Worm (Caenorhabditis elegans) whole organism, young adult: ENCODE measurements around the gene bath-19.

ENCODE experiments used
- B0336.3 ChIP-seq: fragments of 200-800 bp; sonication (Bioruptor generic); IDR thresholded peaks from 2 replicates; pipeline ENCODE4 v1.3.6; 2022; ENCODE audit warnings: missing genetic modification characterization, missing compliant biosample characterization
- C17E4.6 ChIP-seq: fragments of 200-800 bp; sonication (Bioruptor generic); IDR thresholded peaks from 2 replicates; pipeline ENCODE4 v1.3.6; 2022; ENCODE audit warnings: missing genetic modification reagents, missing genetic modification characterization, missing compliant biosample characterization
- D2030.7 ChIP-seq: fragments of 200-800 bp; sonication (Bioruptor generic); IDR thresholded peaks from 2 replicates; pipeline ENCODE4 v1.3.6; 2022; ENCODE audit warnings: missing genetic modification reagents, missing genetic modification characterization, missing compliant biosample characterization
- F22D6.2 ChIP-seq: sonication (generic microtip); optimal IDR thresholded peaks from 2 replicates; lab custom pipeline; 2016; ENCODE audit warnings: mild to moderate bottlenecking, missing genetic modification characterization, missing compliant biosample characterization
- F23B12.7 ChIP-seq: sonication (generic microtip); optimal IDR thresholded peaks from 2 replicates; lab custom pipeline; 2017; ENCODE audit warnings: missing genetic modification characterization, mild to moderate bottlenecking, missing compliant biosample characterization, antibody characterized with exemption, moderate library complexity; ENCODE audit not compliant: insufficient read depth
- F37B4.10 ChIP-seq: fragments of 200-800 bp; sonication (Bioruptor generic); IDR thresholded peaks from 2 replicates; pipeline ENCODE4 v1.3.6; 2022; ENCODE audit warnings: missing genetic modification characterization, missing compliant biosample characterization
- F52B5.7 ChIP-seq: sonication (generic microtip); optimal IDR thresholded peaks from 2 replicates; lab custom pipeline; 2016; ENCODE audit warnings: mild to moderate bottlenecking, missing genetic modification characterization, missing compliant biosample characterization
- F57C9.4 ChIP-seq: sonication (generic microtip); optimal IDR thresholded peaks from 2 replicates; lab custom pipeline; 2017; ENCODE audit warnings: mild to moderate bottlenecking, missing genetic modification characterization, missing compliant biosample characterization
- K11D2.4 ChIP-seq: fragments of 200-800 bp; sonication (Bioruptor generic); IDR thresholded peaks from 2 replicates; pipeline ENCODE4 v1.3.6; 2022; ENCODE audit warnings: missing genetic modification reagents, missing genetic modification characterization, missing compliant biosample characterization
- akir-1 ChIP-seq: fragments of 200-800 bp; sonication (Bioruptor generic); optimal IDR thresholded peaks from 2 replicates; lab custom pipeline; 2018; ENCODE audit warnings: mild to moderate bottlenecking, missing genetic modification characterization, moderate library complexity, missing compliant biosample characterization
- aptf-2 ChIP-seq: fragments of 200-800 bp; sonication (Bioruptor generic); conservative IDR thresholded peaks from 2 replicates; pipeline ENCODE4 v1.3.6; 2022; ENCODE audit warnings: missing genetic modification reagents, missing genetic modification characterization, missing compliant biosample characterization
- atf-7 ChIP-seq: sonication (generic microtip); optimal IDR thresholded peaks from 2 replicates; lab custom pipeline; 2017; ENCODE audit warnings: mild to moderate bottlenecking, missing genetic modification characterization, missing compliant biosample characterization
- athp-1 ChIP-seq: sonication (generic microtip); optimal IDR thresholded peaks from 2 replicates; lab custom pipeline; 2017; ENCODE audit warnings: mild to moderate bottlenecking, missing genetic modification characterization, missing compliant biosample characterization
- ceh-58 ChIP-seq: fragments of 200-800 bp; sonication (Bioruptor generic); IDR thresholded peaks from 2 replicates; pipeline ENCODE4 v1.3.6; 2022; ENCODE audit warnings: missing genetic modification characterization, missing compliant biosample characterization
- ceh-79 ChIP-seq: sonication (generic microtip); optimal IDR thresholded peaks from 2 replicates; lab custom pipeline; 2017; ENCODE audit warnings: mild to moderate bottlenecking, missing genetic modification characterization, missing compliant biosample characterization
- chd-7 ChIP-seq: sonication (generic microtip); optimal IDR thresholded peaks from 2 replicates; lab custom pipeline; 2016; ENCODE audit warnings: mild to moderate bottlenecking, missing genetic modification characterization, moderate library complexity, missing compliant biosample characterization
- die-1 ChIP-seq: sonication (generic microtip); optimal IDR thresholded peaks from 2 replicates; lab custom pipeline; 2016; ENCODE audit warnings: missing genotype, mild to moderate bottlenecking, missing genetic modification characterization, missing compliant biosample characterization
- dpff-1 ChIP-seq: sonication (generic microtip); optimal IDR thresholded peaks from 2 replicates; lab custom pipeline; 2017; ENCODE audit warnings: mild to moderate bottlenecking, missing genetic modification characterization, missing compliant biosample characterization
- hmg-1.2 ChIP-seq: fragments of 200-800 bp; sonication (Bioruptor generic); IDR thresholded peaks from 2 replicates; pipeline ENCODE4 v1.3.6; 2022; ENCODE audit warnings: missing genetic modification reagents, missing genetic modification characterization, missing compliant biosample characterization
- hmg-20 ChIP-seq: fragments of 200-800 bp; sonication (Bioruptor generic); IDR thresholded peaks from 2 replicates; pipeline ENCODE4 v1.3.6; 2022; ENCODE audit warnings: missing genetic modification reagents, missing genetic modification characterization, missing compliant biosample characterization
- let-526 ChIP-seq: fragments of 200-800 bp; sonication (Bioruptor generic); IDR thresholded peaks from 2 replicates; pipeline ENCODE4 v1.3.6; 2022; ENCODE audit warnings: missing genetic modification reagents, missing genetic modification characterization, missing compliant biosample characterization
- lin-40 ChIP-seq: sonication (generic microtip); optimal IDR thresholded peaks from 2 replicates; lab custom pipeline; 2016; ENCODE audit warnings: missing genetic modification characterization, mild to moderate bottlenecking, missing compliant biosample characterization, missing genotype, missing genetic modification reagents
- lsl-1 ChIP-seq: fragments of 200-800 bp; sonication (Bioruptor generic); optimal IDR thresholded peaks from 2 replicates; lab custom pipeline; 2018; ENCODE audit warnings: mild to moderate bottlenecking, missing genetic modification characterization, moderate library complexity, missing compliant biosample characterization
- madf-6 ChIP-seq: fragments of 200-800 bp; sonication (Bioruptor generic); IDR thresholded peaks from 2 replicates; pipeline ENCODE4 v1.3.6; 2022; ENCODE audit warnings: missing genetic modification reagents, missing genetic modification characterization, missing compliant biosample characterization
- madf-8 ChIP-seq: fragments of 200-800 bp; sonication (Bioruptor generic); conservative IDR thresholded peaks from 2 replicates; pipeline ENCODE4 v1.3.6; 2022; ENCODE audit warnings: missing genetic modification reagents, missing genetic modification characterization, missing compliant biosample characterization
- mel-28 ChIP-seq: sonication (generic microtip); optimal IDR thresholded peaks from 2 replicates; lab custom pipeline; 2016; ENCODE audit warnings: borderline replicate concordance, mild to moderate bottlenecking, missing genetic modification characterization, missing compliant biosample characterization
- nfyb-1 ChIP-seq: fragments of 200-800 bp; sonication (Bioruptor generic); IDR thresholded peaks from 2 replicates; pipeline ENCODE4 v1.3.6; 2022; ENCODE audit warnings: missing genetic modification reagents, missing genetic modification characterization, missing compliant biosample characterization
- repo-1 ChIP-seq: sonication (generic microtip); optimal IDR thresholded peaks from 2 replicates; lab custom pipeline; 2017; ENCODE audit warnings: mild to moderate bottlenecking, missing genetic modification characterization, missing compliant biosample characterization
- snpc-1.1 ChIP-seq: sonication (generic microtip); optimal IDR thresholded peaks from 2 replicates; lab custom pipeline; 2017; ENCODE audit warnings: missing genetic modification characterization, mild to moderate bottlenecking, missing compliant biosample characterization, antibody characterized with exemption, moderate library complexity, missing genotype, missing genetic modification reagents; ENCODE audit not compliant: insufficient read depth
- unc-62 ChIP-seq: fragments of 150-350 bp; optimal IDR thresholded peaks from 2 replicates; lab custom pipeline; 2014; ENCODE audit warnings: missing biosample characterization, missing genetic modification reagents, missing genetic modification characterization
- zfh-2 ChIP-seq: fragments of 200-800 bp; sonication (Bioruptor generic); conservative IDR thresholded peaks from 2 replicates; pipeline ENCODE4 v1.3.6; 2022; ENCODE audit warnings: missing genetic modification reagents, missing genetic modification characterization, missing compliant biosample characterization
- ztf-18 ChIP-seq: sonication (generic microtip); optimal IDR thresholded peaks from 2 replicates; lab custom pipeline; 2016; ENCODE audit warnings: missing genotype, mild to moderate bottlenecking, missing genetic modification characterization, missing compliant biosample characterization
- ztf-6 ChIP-seq: fragments of 200-800 bp; sonication (Bioruptor generic); IDR thresholded peaks from 2 replicates; pipeline ENCODE4 v1.3.6; 2022; ENCODE audit warnings: missing genetic modification reagents, missing genetic modification characterization, missing compliant biosample characterization

The bath-19 gene

ce11 chrII:2039288-2039687 lies at the start of gene bath-19:
bath-19 (minus strand) TSS chrII:2039388.
- TF ChIP-seq unc-62 (no peak), lsl-1 (GFP tag; lab: Kevin White, UChicago) (peak; percentile 54)

DNA sequence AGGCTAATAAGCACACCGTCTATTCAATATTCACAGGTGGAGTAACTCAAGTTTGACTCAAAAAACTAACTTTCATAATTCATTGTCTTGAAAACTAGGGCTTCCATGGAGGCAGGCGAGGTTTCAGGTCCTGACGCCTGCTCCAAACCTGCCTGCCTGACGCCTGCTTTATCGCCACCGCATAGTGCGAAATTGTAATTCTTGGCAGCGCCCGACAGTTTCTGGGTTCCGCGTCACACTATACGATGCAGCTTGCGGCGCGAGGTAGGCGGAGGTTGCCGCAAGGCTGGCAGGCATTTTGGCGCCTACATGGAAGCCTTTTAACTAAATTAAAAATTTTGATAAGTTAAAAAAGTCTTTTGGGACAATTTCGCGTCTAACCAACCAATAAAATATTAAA lies 48.0 kb upstream of the bath-19 start:
- TF ChIP-seq ceh-79 (tag; lab: Kevin White, UChicago): no peak
- peak; percentile 14 for TF ChIP-seq snpc-1.1 (tag; lab: Kevin White, UChicago)
- TF ChIP-seq F37B4.10 (GFP tag; lab: Robert Waterston, UW): 0 out of 2 replicates have a peak, but pooled peaks have one; percentile 65
- no peak for TF ChIP-seq C17E4.6 (GFP tag; lab: Robert Waterston, UW)
- TF ChIP-seq hmg-1.2 (GFP tag; lab: Robert Waterston, UW): no peak
- peak; percentile 66 for TF ChIP-seq zfh-2 (GFP tag; lab: Robert Waterston, UW)
- no peak for TF ChIP-seq hmg-20 (GFP tag; lab: Robert Waterston, UW)
- no peak for TF ChIP-seq athp-1 (tag; lab: Kevin White, UChicago)

DNA sequence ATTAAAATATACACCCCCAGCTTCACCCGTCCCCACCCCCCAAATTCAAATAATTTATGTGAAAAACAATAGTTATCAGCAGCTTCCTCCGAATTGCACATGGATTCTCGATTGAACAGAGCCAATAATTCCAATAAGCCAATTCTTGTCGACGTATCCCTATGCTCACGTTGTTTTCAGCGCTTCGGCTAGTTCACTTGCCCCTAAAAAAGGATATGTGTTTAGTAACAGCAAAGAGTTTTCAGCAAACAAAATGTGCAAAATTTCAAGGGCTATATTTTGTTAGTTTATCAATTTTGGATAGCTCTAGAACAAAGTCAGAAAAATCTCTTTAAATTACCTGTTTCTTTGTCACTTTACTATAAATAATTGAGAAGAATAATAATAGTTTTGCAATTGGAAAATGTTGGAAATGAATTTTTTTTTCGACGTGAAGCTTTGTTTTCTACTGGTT lies 44.6 kb upstream of the bath-19 start, which contains the start of the genes T16A1.5 and fbxc-49:
TSS of gene T16A1.5 (minus strand) at position 101 of the 454 bp plus-strand sequence.
TSS of gene fbxc-49 (plus strand) at position 404 of the 454 bp plus-strand sequence.
- TF ChIP-seq nfyb-1 (GFP tag; lab: Robert Waterston, UW) (no peak), F52B5.7 (no peak), dpff-1 (tag; lab: Kevin White, UChicago) (no peak), F57C9.4 (tag; lab: Kevin White, UChicago) (no peak), chd-7 (tag; lab: Kevin White, UChicago) (no peak), madf-6 (GFP tag; lab: Robert Waterston, UW) (no peak), D2030.7 (GFP tag; lab: Robert Waterston, UW) (no peak), F23B12.7 (tag; lab: Kevin White, UChicago) (no peak), repo-1 (tag; lab: Kevin White, UChicago) (no peak), lin-40 (tag; lab: Kevin White, UChicago) (no peak), ztf-6 (GFP tag; lab: Robert Waterston, UW) (no peak), madf-8 (GFP tag; lab: Robert Waterston, UW) (no peak), let-526 (no peak), lsl-1 (GFP tag; lab: Kevin White, UChicago) (no peak), akir-1 (no peak), die-1 (tag; lab: Kevin White, UChicago) (no peak), ztf-18 (no peak), hmg-1.2 (GFP tag; lab: Robert Waterston, UW) (no peak), C17E4.6 (GFP tag; lab: Robert Waterston, UW) (no peak), K11D2.4 (GFP tag; lab: Robert Waterston, UW) (no peak)

DNA sequence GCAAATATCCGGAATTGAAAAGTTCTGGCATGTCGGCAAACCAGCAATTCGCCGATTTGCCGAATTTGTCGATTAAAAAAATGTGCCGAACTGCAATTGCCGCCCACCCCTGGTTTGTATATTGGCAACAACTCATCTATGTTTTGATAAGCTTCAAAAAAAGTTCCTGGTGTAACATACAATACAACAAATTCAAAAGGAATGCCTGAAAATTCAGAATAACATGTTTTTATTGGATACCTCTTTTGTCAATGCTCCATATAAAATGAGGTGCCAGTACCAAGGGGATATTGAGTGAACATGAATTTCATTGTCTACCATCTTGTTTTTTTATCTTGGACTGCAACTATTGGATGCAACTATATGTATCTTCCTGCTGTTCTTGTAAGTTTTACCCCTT lies 42.1 kb upstream of the bath-19 start, which contains the start of gene T16A1.4:
TSS of gene T16A1.4 (plus strand) at position 301 of the 400 bp plus-strand sequence.
- no peak for TF ChIP-seq mel-28 (tag; lab: Kevin White, UChicago)
- no peak for TF ChIP-seq ceh-58 (GFP tag; lab: Robert Waterston, UW)

DNA sequence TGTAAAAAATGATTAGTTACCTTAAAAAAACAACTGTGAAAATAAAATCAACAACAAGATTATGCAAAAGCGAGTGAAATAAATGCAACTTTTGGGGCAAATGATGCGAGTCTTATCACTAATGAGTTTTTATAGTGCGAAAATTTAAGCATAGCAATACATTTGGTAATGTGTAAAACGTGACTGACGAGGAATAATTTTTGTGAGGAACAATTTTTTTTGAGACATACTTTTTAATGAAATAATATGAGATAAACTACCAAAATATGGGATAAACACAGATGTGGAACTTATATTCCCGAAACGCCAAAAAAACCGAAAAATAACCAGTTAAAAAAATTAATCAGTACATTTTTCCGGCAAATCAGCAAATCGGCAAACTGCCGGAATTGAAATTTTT lies 41.2 kb upstream of the bath-19 start, which contains the start of gene F07E5.9:
TSS of gene F07E5.9 (minus strand) at position 101 of the 400 bp plus-strand sequence.
- TF ChIP-seq atf-7: no peak
- no peak for TF ChIP-seq F22D6.2 (tag; lab: Kevin White, UChicago)
- no peak for TF ChIP-seq aptf-2 (GFP tag; lab: Robert Waterston, UW)
- TF ChIP-seq dpff-1 (tag; lab: Kevin White, UChicago): no peak
- TF ChIP-seq B0336.3 (GFP tag; lab: Robert Waterston, UW): no peak
